Worm (Caenorhabditis elegans): ENCODE results near the gene nhr-251.

nhr-251 gene

ce11 chrV:642750-643149, 42.4 kb downstream of the nhr-251 start, which contains the start of gene nhr-190:
Gene nhr-190, minus strand, starts transcription at chrV:642924.
- no peak for TF ChIP-seq snpc-1.1 (tag; optimal IDR thresholded peaks at IDR 0.05; ENCODE audit: insufficient read depth)
- TF ChIP-seq gei-17 (GFP tag; optimal IDR thresholded peaks at IDR 0.05), result no peak
- no peak for TF ChIP-seq ekl-4 (GFP tag; IDR thresholded peaks at IDR 0.05)
- TF ChIP-seq Y95B8A.8 (GFP tag; IDR thresholded peaks at IDR 0.05), result no peak
- TF ChIP-seq ceh-40 (GFP tag; IDR thresholded peaks at IDR 0.05), result no peak
- peak; percentile 16 for TF ChIP-seq attf-5 (GFP tag; optimal IDR thresholded peaks at IDR 0.05)
- TF ChIP-seq C06A6.2 (GFP tag; conservative IDR thresholded peaks at IDR 0.05), result no peak
- no peak for TF ChIP-seq attf-3 (GFP tag; conservative IDR thresholded peaks at IDR 0.05)
- no peak for TF ChIP-seq egl-44 (GFP tag; IDR thresholded peaks at IDR 0.05)
- TF ChIP-seq lir-1 (GFP tag; conservative IDR thresholded peaks at IDR 0.05), result no peak
- TF ChIP-seq hmg-1.2 (GFP tag; IDR thresholded peaks at IDR 0.05), result peak; percentile 66; the same call in 1 of the 2 replicates
- TF ChIP-seq B0336.3 (GFP tag; IDR thresholded peaks at IDR 0.05), result no peak
- no peak for TF ChIP-seq mcd-1 (GFP tag; IDR thresholded peaks at IDR 0.05)
- no peak for TF ChIP-seq lag-1 (GFP tag; IDR thresholded peaks at IDR 0.05)

ce11 chrV:646129-646528, 45.8 kb downstream of the nhr-251 start, which contains the start of gene F48G7.12:
Gene F48G7.12, minus strand, starts transcription at chrV:646229.
- TF ChIP-seq Y79H2A.3 (GFP tag; conservative IDR thresholded peaks at IDR 0.05), result no peak
- TF ChIP-seq ztf-18 (tag; optimal IDR thresholded peaks at IDR 0.05), result no peak
- TF ChIP-seq dpff-1 (tag; optimal IDR thresholded peaks at IDR 0.05), result no peak
- no peak for TF ChIP-seq madf-6 (GFP tag; IDR thresholded peaks at IDR 0.05)
- no peak for TF ChIP-seq bed-2 (GFP tag; IDR thresholded peaks at IDR 0.05)
- TF ChIP-seq rpc-1 (optimal IDR thresholded peaks at IDR 0.05), result no peak
- no peak for TF ChIP-seq rpc-1 (tag; optimal IDR thresholded peaks at IDR 0.05)
- no peak for TF ChIP-seq aptf-2 (GFP tag; conservative IDR thresholded peaks at IDR 0.05)
- TF ChIP-seq lir-1 (GFP tag; conservative IDR thresholded peaks at IDR 0.05), result no peak
- no peak for TF ChIP-seq sptf-2 (GFP tag; optimal IDR thresholded peaks at IDR 0.05)
- TF ChIP-seq egl-18 (GFP tag; IDR thresholded peaks at IDR 0.05), result no peak
- TF ChIP-seq mcd-1 (GFP tag; IDR thresholded peaks at IDR 0.05), result no peak
- no peak for TF ChIP-seq ekl-4 (GFP tag; IDR thresholded peaks at IDR 0.05)
- TF ChIP-seq hlh-12 (tag; optimal IDR thresholded peaks at IDR 0.05), result no peak
- no peak for TF ChIP-seq B0035.1 (tag; optimal IDR thresholded peaks at IDR 0.05)
- no peak for TF ChIP-seq mel-28 (tag; optimal IDR thresholded peaks at IDR 0.05; ENCODE audit: borderline replicate concordance)
- no peak for TF ChIP-seq zim-3 (tag; optimal IDR thresholded peaks at IDR 0.05)
- no peak for TF ChIP-seq Y53F4B.3 (GFP tag; IDR thresholded peaks at IDR 0.05)
- no peak for TF ChIP-seq B0019.2 (GFP tag; conservative IDR thresholded peaks at IDR 0.05)

ce11 chrV:646888-647287, 46.6 kb downstream of the nhr-251 start, which contains the start of gene ugt-42:
Gene ugt-42, plus strand, starts transcription at chrV:647188.
- no peak for TF ChIP-seq Y53G8AR.9 (GFP tag; conservative IDR thresholded peaks at IDR 0.05)
- TF ChIP-seq mel-28 (tag; optimal IDR thresholded peaks at IDR 0.05; ENCODE audit: borderline replicate concordance), result no peak
- no peak for TF ChIP-seq K12H6.12 (tag; optimal IDR thresholded peaks at IDR 0.05)
- no peak for TF ChIP-seq F57C9.4 (tag; optimal IDR thresholded peaks at IDR 0.05)
- no peak for TF ChIP-seq nhr-120 (GFP tag; IDR thresholded peaks at IDR 0.05)
- TF ChIP-seq F55B11.4 (tag; optimal IDR thresholded peaks at IDR 0.05; ENCODE audit: borderline replicate concordance, insufficient read depth), result no peak
- TF ChIP-seq tbp1 (GFP tag; optimal IDR thresholded peaks at IDR 0.05), result no peak
- TF ChIP-seq mxl-1 (tag; optimal IDR thresholded peaks at IDR 0.05), result no peak
- no peak for TF ChIP-seq T07F8.4 (tag; optimal IDR thresholded peaks at IDR 0.05)
- TF ChIP-seq ZK185.1 (tag; optimal IDR thresholded peaks at IDR 0.05; ENCODE audit: poor library complexity, severe bottlenecking), result no peak
